Fruit fly (Drosophila melanogaster) whole organism, larva: ENCODE data around the gene Ppat-Dpck.

Experiments used
- noc ChIP-seq: fragments of 200-800 bp; sonication (Bioruptor generic); optimal IDR thresholded peaks from 3 replicates; lab custom pipeline; 2019; ENCODE audit warnings: missing biosample characterization, mild to moderate bottlenecking, missing genetic modification characterization, moderate library complexity

Ppat-Dpck gene

dm6 chr3L:5768532-5769497 is at the start of gene Ppat-Dpck, which contains the start of gene scny:
Ppat-Dpck (minus strand) TSS chr3L:5768794.
scny (plus strand) TSS chr3L:5769002.
- TF ChIP-seq noc: peak; percentile 17

- no peak for TF ChIP-seq noc
Measured at dm6 chr3L:5817177-5817576, 48.6 kb upstream of the Ppat-Dpck start.

dm6 chr3L:5813016-5813415 is 44.4 kb upstream of the Ppat-Dpck start, which contains the start of gene mad2:
mad2 (minus strand) TSS chr3L:5813093.
- TF ChIP-seq noc: no peak

dm6 chr3L:5810633-5811341 is 42.2 kb upstream of the Ppat-Dpck start, which contains the start of the genes S6k and kri:
S6k (minus strand) TSS chr3L:5810931.
kri (plus strand) TSS chr3L:5810973.
- peak; percentile 42 for TF ChIP-seq noc

dm6 chr3L:5809642-5810279 is 41.2 kb upstream of the Ppat-Dpck start:
- peak; percentile 35 for TF ChIP-seq noc

dm6 chr3L:5809201-5809584 is 40.6 kb upstream of the Ppat-Dpck start:
- no peak for TF ChIP-seq noc

dm6 chr3L:5808540-5809200 is 40.1 kb upstream of the Ppat-Dpck start:
- peak; percentile 57 for TF ChIP-seq noc

- peak; percentile 52 for TF ChIP-seq noc
Measured at dm6 chr3L:5808101-5808433, 39.5 kb upstream of the Ppat-Dpck start.

dm6 chr3L:5807370-5808100 is 38.9 kb upstream of the Ppat-Dpck start:
- TF ChIP-seq noc: no peak

dm6 chr3L:5802733-5803132 is 34.1 kb upstream of the Ppat-Dpck start, which contains the start of gene CG42272:
CG42272 (plus strand) TSS chr3L:5803033.
- no peak for TF ChIP-seq noc

- TF ChIP-seq noc: no peak
Measured at dm6 chr3L:5802063-5802531, 33.5 kb upstream of the Ppat-Dpck start.

- no peak for TF ChIP-seq noc
Measured at dm6 chr3L:5797274-5797673, 28.7 kb upstream of the Ppat-Dpck start.

- no peak for TF ChIP-seq noc
Measured at dm6 chr3L:5796493-5796998, 28.0 kb upstream of the Ppat-Dpck start, which contains the start of gene Tektin-C. Tektin-C (minus strand) TSS chr3L:5796543.

dm6 chr3L:5793967-5794366 is 25.4 kb upstream of the Ppat-Dpck start, which contains the start of gene Bre1:
Bre1 (minus strand) TSS chr3L:5794192.
- no peak for TF ChIP-seq noc

dm6 chr3L:5789663-5790062 is 21.1 kb upstream of the Ppat-Dpck start:
- TF ChIP-seq noc: no peak
